Worm (Caenorhabditis elegans): ENCODE results near the gene K03A1.4.

K03A1.4 gene

ce11 chrX:7323604-7324003 is 25.1 kb upstream of the K03A1.4 start (continued):
- TF ChIP-seq F39B2.1 (GFP tag; IDR thresholded peaks at IDR 0.05) (no peak), sptf-2 (GFP tag; optimal IDR thresholded peaks at IDR 0.05) (peak; percentile 36), C17E4.6 (GFP tag; IDR thresholded peaks at IDR 0.05) (no peak), gei-17 (GFP tag; optimal IDR thresholded peaks at IDR 0.05) (no peak), lin-35 (GFP tag; optimal IDR thresholded peaks at IDR 0.05) (peak in 1 of 3 experiments; percentile 2), tbp1 (GFP tag; optimal IDR thresholded peaks at IDR 0.05) (peak; percentile 93), F37B4.10 (GFP tag; IDR thresholded peaks at IDR 0.05) (no peak), cebp-2 (GFP tag; IDR thresholded peaks at IDR 0.05) (no peak), aptf-2 (GFP tag; conservative IDR thresholded peaks at IDR 0.05) (no peak), lin-40 (tag; optimal IDR thresholded peaks at IDR 0.05) (peak; percentile 40), fkh-3 (tag; optimal IDR thresholded peaks at IDR 0.05) (peak; percentile 14), F55B11.4 (tag; optimal IDR thresholded peaks at IDR 0.05; ENCODE audit: borderline replicate concordance, insufficient read depth) (no peak), bed-2 (GFP tag; IDR thresholded peaks at IDR 0.05) (no peak), dpff-1 (tag; optimal IDR thresholded peaks at IDR 0.05) (no peak), mxl-1 (tag; optimal IDR thresholded peaks at IDR 0.05) (peak; percentile 66), rcor-1 (GFP tag; IDR thresholded peaks at IDR 0.05) (peak; percentile 60), B0019.2 (GFP tag; conservative IDR thresholded peaks at IDR 0.05) (no peak), F23B12.7 (tag; optimal IDR thresholded peaks at IDR 0.05; ENCODE audit: insufficient read depth) (peak; percentile 46), C06A6.2 (GFP tag; conservative IDR thresholded peaks at IDR 0.05) (no peak), dox-1 (GFP tag; IDR thresholded peaks at IDR 0.05) (no peak; the same call in 1 of the 2 replicates), D2030.7 (GFP tag; IDR thresholded peaks at IDR 0.05) (no peak; the same call in 1 of the 2 replicates), attf-6 (GFP tag; IDR thresholded peaks at IDR 0.05) (0 out of 2 replicates have a peak, but pooled peaks have one; percentile 47), madf-10 (tag; optimal IDR thresholded peaks at IDR 0.05) (peak; percentile 50), ztf-18 (tag; optimal IDR thresholded peaks at IDR 0.05) (peak; percentile 61), lin-26 (GFP tag; IDR thresholded peaks at IDR 0.05) (peak; percentile 88), attf-3 (GFP tag; conservative IDR thresholded peaks at IDR 0.05) (no peak), mcd-1 (GFP tag; IDR thresholded peaks at IDR 0.05) (no peak), nhr-120 (GFP tag; IDR thresholded peaks at IDR 0.05) (no peak), Y79H2A.3 (GFP tag; conservative IDR thresholded peaks at IDR 0.05) (no peak), pha-4 (tag; optimal IDR thresholded peaks at IDR 0.05) (no peak), egrh-3 (GFP tag; IDR thresholded peaks at IDR 0.05) (no peak), egl-18 (GFP tag; IDR thresholded peaks at IDR 0.05) (no peak), repo-1 (tag; optimal IDR thresholded peaks at IDR 0.05) (no peak), hsf-1 (GFP tag; IDR thresholded peaks at IDR 0.05) (no peak), ztf-6 (GFP tag; IDR thresholded peaks at IDR 0.05) (no peak), ccch-3 (GFP tag; optimal IDR thresholded peaks at IDR 0.05) (no peak), nfyb-1 (GFP tag; IDR thresholded peaks at IDR 0.05) (peak; percentile 75), unc-62 (GFP tag; optimal IDR thresholded peaks at IDR 0.05) (no peak), ztf-3 (GFP tag; optimal IDR thresholded peaks at IDR 0.05) (no peak), ceh-40 (GFP tag; IDR thresholded peaks at IDR 0.05) (peak; percentile 88), pbrm-1 (GFP tag; IDR thresholded peaks at IDR 0.05) (peak; percentile 78), rec-8 (tag; optimal IDR thresholded peaks at IDR 0.05) (peak; percentile 8 to 79), ceh-79 (tag; optimal IDR thresholded peaks at IDR 0.05) (no peak), tlf-1 (GFP tag; optimal IDR thresholded peaks at IDR 0.05) (peak; percentile 23), snpc-1.3 (tag; optimal IDR thresholded peaks at IDR 0.05; ENCODE audit: insufficient read depth) (peak; percentile 72), snpc-4 (GFP tag; optimal IDR thresholded peaks at IDR 0.05) (peak; percentile 77), snpc-4 (tag; optimal IDR thresholded peaks at IDR 0.05) (peak in 3 of 4 experiments; percentile 62 to 80 (median 79)), ceh-100 (GFP tag; IDR thresholded peaks at IDR 0.05) (no peak), hlh-12 (tag; optimal IDR thresholded peaks at IDR 0.05) (no peak)
